Worm (Caenorhabditis elegans): ENCODE data around the gene F21D5.5.
A peak's percentile ranks its signal among the peaks of the same experiment; 100 is the strongest.

The F21D5.5 gene

ce11 chrIV:8754146-8754545 lies 15.0 kb upstream of the F21D5.5 start:
- no peak for TF ChIP-seq mec-3 (tag; optimal IDR thresholded peaks at IDR 0.05; ENCODE audit: borderline replicate concordance)
- TF ChIP-seq pax-1 (tag; optimal IDR thresholded peaks at IDR 0.05): no peak
- no peak for TF ChIP-seq ref-2 (tag; optimal IDR thresholded peaks at IDR 0.05)

- TF ChIP-seq ceh-34 (tag; optimal IDR thresholded peaks at IDR 0.05) (no peak), che-1 (tag; optimal IDR thresholded peaks at IDR 0.05) (no peak), ceh-14 (tag; optimal IDR thresholded peaks at IDR 0.05) (no peak), ama-1 (optimal IDR thresholded peaks at IDR 0.05) (no peak), hlh-8 (tag; optimal IDR thresholded peaks at IDR 0.05) (no peak), ceh-31 (tag; optimal IDR thresholded peaks at IDR 0.05) (no peak), ceh-30 (tag; optimal IDR thresholded peaks at IDR 0.05) (no peak), sox-2 (GFP tag; IDR thresholded peaks at IDR 0.05) (no peak), sdc-2 (tag; optimal IDR thresholded peaks at IDR 0.05) (no peak), hlh-6 (tag; optimal IDR thresholded peaks at IDR 0.05) (no peak), pag-3 (tag; optimal IDR thresholded peaks at IDR 0.05; ENCODE audit: borderline replicate concordance) (no peak), K02D7.2 (tag; optimal IDR thresholded peaks at IDR 0.05) (no peak), tbx-2 (tag; optimal IDR thresholded peaks at IDR 0.05) (no peak), ceh-24 (tag; optimal IDR thresholded peaks at IDR 0.05) (no peak), npax-4 (tag; optimal IDR thresholded peaks at IDR 0.05) (no peak)
These were observed 13.3 kb upstream of the F21D5.5 start for ce11 chrIV:8752492-8752891.

ce11 chrIV:8748967-8749366 lies 9.8 kb upstream of the F21D5.5 start:
- TF ChIP-seq Y22D7AL.16 (tag; optimal IDR thresholded peaks at IDR 0.05): no peak
- no peak for TF ChIP-seq T23F11.4 (GFP tag; optimal IDR thresholded peaks at IDR 0.05)
- no peak for TF ChIP-seq ceh-34 (tag; optimal IDR thresholded peaks at IDR 0.05)
- no peak for TF ChIP-seq hlh-8 (tag; optimal IDR thresholded peaks at IDR 0.05)
- no peak for TF ChIP-seq tbx-7 (tag; optimal IDR thresholded peaks at IDR 0.05)
- no peak for TF ChIP-seq unc-3 (GFP tag; conservative IDR thresholded peaks at IDR 0.05)
- no peak for TF ChIP-seq unc-3 (tag; optimal IDR thresholded peaks at IDR 0.05)
- peak; percentile 73 for TF ChIP-seq nfya-1 (tag; optimal IDR thresholded peaks at IDR 0.05)
- no peak for TF ChIP-seq lim-6 (tag; optimal IDR thresholded peaks at IDR 0.05)

ce11 chrIV:8745591-8746302 lies 6.6 kb upstream of the F21D5.5 start, which contains the start of the genes F20C5.7 and parg-1:
Gene F20C5.7, minus strand, starts transcription at chrIV:8745691.
Gene parg-1, plus strand, starts transcription at chrIV:8746252.
- TF ChIP-seq ahr-1 (tag; optimal IDR thresholded peaks at IDR 0.05) (no peak), lin-11 (tag; optimal IDR thresholded peaks at IDR 0.05) (no peak), C38D4.7 (GFP tag; optimal IDR thresholded peaks at IDR 0.05) (no peak), ceh-24 (tag; optimal IDR thresholded peaks at IDR 0.05) (no peak), ceh-6 (GFP tag; optimal IDR thresholded peaks at IDR 0.05) (no peak), zip-5 (tag; optimal IDR thresholded peaks at IDR 0.05) (no peak), unc-86 (tag; optimal IDR thresholded peaks at IDR 0.05) (no peak), ref-2 (tag; optimal IDR thresholded peaks at IDR 0.05) (no peak), elt-4 (tag; optimal IDR thresholded peaks at IDR 0.05) (no peak), C08G9.2 (tag; optimal IDR thresholded peaks at IDR 0.05) (no peak), T23F11.4 (GFP tag; optimal IDR thresholded peaks at IDR 0.05) (no peak), ceh-34 (tag; optimal IDR thresholded peaks at IDR 0.05) (no peak), dmd-4 (tag; optimal IDR thresholded peaks at IDR 0.05; ENCODE audit: borderline replicate concordance) (no peak), unc-42 (tag; optimal IDR thresholded peaks at IDR 0.05) (no peak), F13H6.1 (tag; optimal IDR thresholded peaks at IDR 0.05) (no peak), ceh-19 (GFP tag; optimal IDR thresholded peaks at IDR 0.05) (no peak), ama-1 (optimal IDR thresholded peaks at IDR 0.05) (no peak), hlh-13 (GFP tag; optimal IDR thresholded peaks at IDR 0.05) (no peak), pha-4 (tag; optimal IDR thresholded peaks at IDR 0.05) (no peak)

Data from whole organism, late embryonic.